Fruit fly (Drosophila melanogaster) whole organism, adult: ENCODE results near the gene CG32163.

Experiments used
- CG12768 ChIP-seq: fragments of 200-800 bp; sonication (Bioruptor generic); optimal IDR thresholded peaks from 2 replicates; lab custom pipeline; 2017; ENCODE audit warnings: missing biosample characterization, missing genetic modification characterization, mild to moderate bottlenecking, moderate library complexity, missing genetic modification reagents
- CG1620 ChIP-seq: fragments of 200-800 bp; sonication (Bioruptor generic); optimal IDR thresholded peaks from 2 replicates; lab custom pipeline; 2016; ENCODE audit warnings: missing biosample characterization, missing genetic modification characterization
- CG33017 ChIP-seq: fragments of 200-800 bp; sonication (Bioruptor generic); optimal IDR thresholded peaks from 2 replicates; lab custom pipeline; 2018; ENCODE audit warnings: missing biosample characterization, mild to moderate bottlenecking, missing genetic modification characterization, moderate library complexity
- CG7101 ChIP-seq: fragments of 200-800 bp; sonication (Bioruptor generic); optimal IDR thresholded peaks from 2 replicates; lab custom pipeline; 2018; ENCODE audit warnings: missing biosample characterization, mild to moderate bottlenecking, missing genetic modification characterization, moderate library complexity
- Crg-1 ChIP-seq: fragments of 200-800 bp; sonication (Bioruptor generic); optimal IDR thresholded peaks from 2 replicates; lab custom pipeline; 2016; ENCODE audit warnings: missing biosample characterization, missing genetic modification characterization

DNA sequence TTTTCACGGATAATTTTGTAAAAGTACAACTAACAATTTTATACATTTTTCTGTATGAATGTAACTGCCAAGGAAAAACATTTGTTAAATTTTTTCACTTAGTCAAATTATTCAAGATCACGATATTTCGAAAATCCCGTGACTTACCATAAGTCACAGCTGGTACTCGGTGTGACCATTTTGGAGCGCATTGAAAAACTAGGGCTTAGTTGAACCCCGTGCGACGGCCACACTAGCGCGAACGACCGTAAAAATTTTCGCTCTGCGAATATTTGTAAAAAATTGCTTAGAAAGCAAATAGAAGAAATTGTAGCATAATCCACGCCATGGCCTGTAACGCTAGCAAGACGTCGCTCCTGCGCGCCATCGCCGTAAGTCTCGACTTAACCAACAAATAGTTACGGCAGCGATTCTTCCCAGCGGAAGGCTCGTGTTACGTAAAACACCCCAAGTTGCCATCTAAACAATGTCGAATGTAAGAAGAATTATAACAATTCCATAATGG is 2.8 kb upstream of the CG32163 start, which contains the start of gene UQCR-C2:
- TF ChIP-seq CG33017 (tag; lab: Kevin White, UChicago) (peak; percentile 5), CG12768 (no peak), Crg-1 (GFP tag; lab: Kevin White, UChicago) (peak; percentile 29), CG1620 (GFP tag; lab: Kevin White, UChicago) (peak; percentile 68), CG7101 (peak; percentile 54)
